Fruit fly (Drosophila melanogaster) whole organism, pupa: ENCODE results near the gene CG3071.

Experiments used
- CG14655 ChIP-seq: fragments of 200-800 bp; sonication (Bioruptor generic); optimal IDR thresholded peaks from 3 replicates; lab custom pipeline; 2017; ENCODE audit warnings: mild to moderate bottlenecking, missing biosample characterization, missing genetic modification reagents, missing genetic modification characterization
- CG15710 ChIP-seq: fragments of 200-800 bp; sonication (Bioruptor generic); optimal IDR thresholded peaks from 2 replicates; lab custom pipeline; 2018; ENCODE audit warnings: missing biosample characterization, mild to moderate bottlenecking, missing genetic modification characterization, moderate library complexity
- CG32121 ChIP-seq: fragments of 200-800 bp; sonication (Bioruptor generic); IDR thresholded peaks from 2 replicates; pipeline ENCODE4 v1.3.6; 2022; ENCODE audit warnings: missing biosample characterization, missing genetic modification characterization
- CG4496 ChIP-seq: fragments of 200-800 bp; sonication (Bioruptor generic); IDR thresholded peaks from 3 replicates; pipeline ENCODE4 v1.3.6; 2022; ENCODE audit warnings: missing biosample characterization, missing genetic modification characterization
- CG8159 ChIP-seq: fragments of 200-800 bp; sonication (Bioruptor generic); optimal IDR thresholded peaks from 3 replicates; lab custom pipeline; 2018; ENCODE audit warnings: missing biosample characterization, mild to moderate bottlenecking, missing genetic modification characterization, moderate library complexity
- D1 ChIP-seq: fragments of 200-800 bp; sonication (Bioruptor generic); optimal IDR thresholded peaks from 2 replicates; lab custom pipeline; 2018; ENCODE audit warnings: missing biosample characterization, mild to moderate bottlenecking, missing genetic modification characterization, moderate library complexity
- EcR ChIP-seq: fragments of 200-800 bp; sonication (Bioruptor generic); optimal IDR thresholded peaks from 3 replicates; lab custom pipeline; 2019; ENCODE audit warnings: missing biosample characterization, missing genetic modification characterization, mild to moderate bottlenecking, moderate library complexity, missing genetic modification reagents
- Pif1A ChIP-seq: fragments of 200-800 bp; sonication (Bioruptor generic); optimal IDR thresholded peaks from 3 replicates; lab custom pipeline; 2016; ENCODE audit warnings: missing biosample characterization, missing genetic modification characterization
- fd96Ca ChIP-seq: fragments of 200-800 bp; sonication (Bioruptor generic); IDR thresholded peaks from 3 replicates; pipeline ENCODE4 v1.3.6; 2022; ENCODE audit warnings: missing biosample characterization, missing genetic modification characterization

DNA sequence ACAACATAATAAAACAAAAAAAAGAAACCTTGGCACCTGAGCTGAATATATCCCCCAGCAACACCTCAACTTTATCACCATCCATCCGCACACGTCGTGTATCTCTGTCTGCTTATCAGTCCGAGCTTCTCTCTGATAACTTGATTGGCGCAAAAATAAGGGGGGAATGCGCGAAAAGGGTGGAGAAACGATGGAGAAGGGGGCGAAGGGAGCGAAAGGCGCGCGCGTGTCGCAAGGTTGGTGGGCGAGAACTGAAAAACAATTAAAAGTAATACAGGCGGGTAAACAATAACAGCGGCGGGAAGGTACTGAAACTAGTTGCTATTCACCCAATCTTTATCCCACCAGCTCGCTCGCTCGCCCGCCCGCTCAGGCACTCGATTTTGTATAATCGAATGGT lies 23.6 kb downstream of the CG3071 start:
- TF ChIP-seq CG4496 (GFP tag; lab: Robert Waterston, UW) (no peak), EcR (GFP tag; lab: Kevin White, UChicago) (no peak), CG8159 (no peak), fd96Ca (GFP tag; lab: Robert Waterston, UW) (0 out of 3 replicates have a peak, but pooled peaks have one; percentile 11), Pif1A (no peak), CG32121 (GFP tag; lab: Robert Waterston, UW) (no peak), D1 (no peak), CG14655 (GFP tag; lab: Kevin White, UChicago) (no peak), CG15710 (tag; lab: Kevin White, UChicago) (no peak)
